Worm (Caenorhabditis elegans) whole organism, L4/young adult: ENCODE results near the gene F28F8.9.

Source experiments
- W03F9.2 ChIP-seq: fragments of 150-350 bp; optimal IDR thresholded peaks from 2 replicates; lab custom pipeline; 2014; ENCODE audit warnings: missing biosample characterization, missing genetic modification characterization
- dao-5 ChIP-seq: sonication (generic microtip); optimal IDR thresholded peaks from 2 replicates; lab custom pipeline; 2016; ENCODE audit warnings: missing genotype, missing genetic modification characterization, moderate library complexity, missing compliant biosample characterization
- him-1 ChIP-seq: sonication (generic microtip); optimal IDR thresholded peaks from 2 replicates; lab custom pipeline; 2016; ENCODE audit warnings: missing genotype, missing genetic modification reagents, missing genetic modification characterization, missing compliant biosample characterization

Gene F28F8.9

DNA sequence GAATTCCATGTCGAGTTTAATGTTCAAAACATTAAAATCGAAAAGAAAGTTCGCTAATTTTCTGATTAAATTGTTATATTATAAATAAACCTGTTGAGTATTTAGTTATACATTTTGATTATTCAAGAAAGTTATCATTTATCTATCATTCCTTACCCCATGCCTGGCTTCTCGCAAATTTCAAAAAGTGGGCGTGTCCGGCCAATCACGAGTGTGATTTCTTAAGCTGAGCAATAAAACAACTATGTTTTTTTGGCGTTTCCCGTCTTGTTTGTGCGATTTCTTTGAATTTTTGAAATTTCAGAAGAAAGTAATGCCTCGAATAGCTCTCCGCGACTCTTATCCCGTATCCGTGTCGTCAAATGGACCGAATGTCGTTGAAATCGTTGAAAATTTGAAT is 5.9 kb downstream of the F28F8.9 start, which contains the start of gene fbxa-94:
TSS of gene fbxa-94 (plus strand) at position 301 of the 400 bp plus-strand sequence.
- TF ChIP-seq dao-5 (tag; lab: Kevin White, UChicago): no peak
- no peak for TF ChIP-seq W03F9.2
- no peak for TF ChIP-seq him-1 (tag; lab: Kevin White, UChicago)

DNA sequence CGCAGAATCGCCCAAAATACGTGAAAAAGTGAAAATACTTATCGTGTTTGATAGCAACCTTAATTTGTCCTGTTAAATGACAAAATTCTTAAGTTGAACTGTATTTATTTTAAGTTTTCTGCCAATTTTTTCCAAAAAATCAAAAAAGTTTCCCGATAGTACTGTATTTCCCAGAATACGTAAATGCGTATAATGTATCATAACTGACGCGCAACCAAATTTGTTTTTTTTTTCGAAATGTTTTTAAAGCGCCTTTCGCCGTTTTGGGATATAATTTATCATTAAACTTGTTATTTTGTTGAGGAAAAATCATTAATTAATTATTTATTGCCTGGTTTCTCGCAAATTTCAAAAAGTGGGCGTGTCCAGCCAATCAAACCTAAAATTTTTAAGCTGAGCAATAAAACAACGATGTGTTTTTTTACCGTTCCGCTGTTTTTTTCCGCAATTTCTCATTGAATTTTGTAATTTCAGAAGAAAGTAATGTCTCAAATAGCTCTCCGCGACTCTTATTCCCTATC is 7.4 kb downstream of the F28F8.9 start, which contains the start of gene fbxa-95:
TSS of gene fbxa-95 (plus strand) at position 471 of the 521 bp plus-strand sequence.
- TF ChIP-seq him-1 (tag; lab: Kevin White, UChicago) (no peak), W03F9.2 (no peak), dao-5 (tag; lab: Kevin White, UChicago) (no peak)

DNA sequence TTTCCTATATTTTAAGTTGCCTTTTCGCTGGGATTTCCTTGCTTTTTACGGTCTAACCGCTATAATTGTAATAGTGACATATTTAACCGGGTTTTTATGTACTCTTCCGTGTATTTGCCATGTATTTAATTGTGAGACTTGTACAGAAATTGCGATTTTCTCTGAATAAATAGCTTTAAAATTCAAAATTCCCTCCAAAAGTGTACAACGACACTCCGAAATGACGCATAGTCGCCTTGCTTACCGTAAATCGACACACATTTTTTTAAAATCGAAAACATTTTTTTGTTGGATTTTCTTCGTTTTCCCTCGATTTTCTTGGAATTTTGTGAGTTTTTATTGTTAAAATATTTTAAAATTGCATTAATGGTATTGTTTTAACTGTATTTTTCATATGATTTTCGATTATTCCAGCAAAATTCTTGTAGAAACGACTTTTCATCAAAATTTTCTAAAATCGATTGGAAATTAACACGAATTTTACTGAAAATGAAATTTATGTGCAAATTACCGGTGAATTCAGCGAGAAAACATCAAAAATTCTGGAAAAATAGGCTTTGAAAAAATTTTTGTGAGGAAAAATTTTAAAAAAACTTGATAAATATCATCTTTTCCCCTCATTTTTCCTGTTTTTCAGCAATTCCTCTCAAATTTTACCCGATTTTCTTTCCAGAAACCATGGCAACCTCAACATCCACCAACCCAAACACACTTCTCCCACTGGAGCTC is 8.6 kb downstream of the F28F8.9 start, which contains the start of gene lsm-5:
TSS of gene lsm-5 (plus strand) at position 679 of the 729 bp plus-strand sequence.
- TF ChIP-seq W03F9.2: no peak
- TF ChIP-seq dao-5 (tag; lab: Kevin White, UChicago): no peak
- TF ChIP-seq him-1 (tag; lab: Kevin White, UChicago): no peak

DNA sequence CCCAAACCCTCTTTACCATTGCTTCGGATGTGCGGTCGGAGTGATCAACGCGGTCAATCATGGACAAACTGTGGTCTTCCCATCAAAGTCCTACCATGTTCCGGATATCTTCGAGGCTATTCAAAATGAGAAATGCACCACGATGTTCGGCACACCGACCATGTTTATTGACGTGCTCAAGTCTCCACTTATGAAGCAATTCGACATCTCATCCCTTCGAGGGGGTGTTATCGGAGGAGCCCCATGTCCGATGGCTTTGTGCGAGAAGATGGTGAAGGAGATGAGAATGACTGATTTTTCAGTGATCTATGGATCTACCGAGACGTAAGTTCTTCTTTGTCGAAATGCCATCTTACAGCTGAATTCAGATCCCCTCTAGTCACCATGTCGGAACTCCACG is 10.1 kb downstream of the F28F8.9 start:
- TF ChIP-seq W03F9.2 (no peak), him-1 (tag; lab: Kevin White, UChicago) (no peak), dao-5 (tag; lab: Kevin White, UChicago) (no peak)

DNA sequence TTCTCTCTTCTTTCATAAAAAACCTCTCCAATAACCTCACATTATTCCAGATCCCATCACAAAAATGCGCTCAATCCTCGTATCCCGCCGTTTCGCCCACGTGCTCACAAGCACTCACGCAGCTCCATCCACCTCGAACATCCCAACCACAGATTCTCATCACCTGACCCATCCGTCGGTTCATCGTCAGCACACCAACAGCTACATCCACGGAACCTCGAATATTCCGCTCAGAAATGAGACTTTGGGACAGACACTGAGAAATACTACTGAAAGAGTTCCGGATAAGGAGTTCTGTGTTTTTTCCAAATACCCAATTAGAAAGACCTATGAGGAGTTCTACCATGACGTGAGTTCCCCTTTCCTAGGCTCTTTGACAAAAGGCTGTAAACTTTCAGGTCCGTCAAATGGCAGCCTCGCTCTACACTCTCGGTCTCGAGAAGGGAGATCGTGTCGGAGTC is 11.1 kb downstream of the F28F8.9 start, which contains the start of gene acs-2:
TSS of gene acs-2 (plus strand) at position 51 of the 461 bp plus-strand sequence.
- TF ChIP-seq W03F9.2 (no peak), dao-5 (tag; lab: Kevin White, UChicago) (no peak), him-1 (tag; lab: Kevin White, UChicago) (no peak)

DNA sequence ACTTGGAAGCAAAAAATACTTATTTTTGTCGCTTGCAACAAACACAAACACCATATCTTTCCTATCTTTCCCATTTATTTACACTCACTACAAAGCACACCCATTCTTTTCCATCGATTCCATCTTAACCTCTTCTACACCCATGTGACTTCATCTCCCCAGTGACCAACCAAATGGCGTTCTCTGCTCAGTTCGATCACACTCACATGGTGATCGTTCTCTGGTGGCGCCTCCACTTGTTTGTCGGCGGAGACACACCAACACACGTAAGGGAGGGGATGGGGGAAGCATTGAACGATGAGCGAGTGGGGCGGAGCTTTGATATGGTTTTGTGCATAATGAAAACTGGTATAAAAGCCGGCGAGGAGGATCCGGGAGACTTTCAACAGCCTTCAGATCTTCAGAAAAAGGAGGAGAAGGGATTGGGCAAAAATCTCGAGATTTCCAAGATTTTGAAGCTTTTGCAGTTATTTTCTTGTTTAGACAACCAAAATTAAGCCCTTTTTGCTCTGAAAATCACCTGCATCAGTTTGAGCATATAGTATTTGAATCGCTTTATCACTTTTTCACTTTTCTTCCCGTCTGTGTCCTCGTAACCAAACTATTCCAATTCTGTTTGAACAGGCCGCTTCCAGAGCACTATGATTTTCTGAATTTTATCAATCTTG is 11.8 kb downstream of the F28F8.9 start:
- TF ChIP-seq W03F9.2 (no peak), dao-5 (tag; lab: Kevin White, UChicago) (no peak), him-1 (tag; lab: Kevin White, UChicago) (peak; percentile 22)

DNA sequence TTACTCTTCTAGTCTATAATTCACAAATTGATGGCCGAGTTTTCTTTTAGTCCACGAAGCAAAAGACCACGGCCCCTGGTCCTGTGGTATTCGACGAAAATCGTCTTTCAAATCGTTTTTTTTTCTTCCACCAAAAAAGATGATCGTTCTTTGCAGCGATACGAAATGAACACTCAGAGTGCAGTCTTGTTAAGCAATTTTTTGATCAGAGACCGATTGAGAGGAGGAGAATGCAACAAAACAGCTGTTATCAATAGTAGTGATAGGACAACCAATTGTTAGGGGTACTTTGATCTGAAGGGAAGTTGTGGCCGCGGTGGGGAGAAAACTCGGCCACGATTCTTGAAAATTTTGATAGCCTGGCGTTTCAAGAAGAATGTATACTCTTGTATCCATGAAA is 14.5 kb downstream of the F28F8.9 start:
- TF ChIP-seq dao-5 (tag; lab: Kevin White, UChicago): no peak
- no peak for TF ChIP-seq him-1 (tag; lab: Kevin White, UChicago)
- TF ChIP-seq W03F9.2: no peak

DNA sequence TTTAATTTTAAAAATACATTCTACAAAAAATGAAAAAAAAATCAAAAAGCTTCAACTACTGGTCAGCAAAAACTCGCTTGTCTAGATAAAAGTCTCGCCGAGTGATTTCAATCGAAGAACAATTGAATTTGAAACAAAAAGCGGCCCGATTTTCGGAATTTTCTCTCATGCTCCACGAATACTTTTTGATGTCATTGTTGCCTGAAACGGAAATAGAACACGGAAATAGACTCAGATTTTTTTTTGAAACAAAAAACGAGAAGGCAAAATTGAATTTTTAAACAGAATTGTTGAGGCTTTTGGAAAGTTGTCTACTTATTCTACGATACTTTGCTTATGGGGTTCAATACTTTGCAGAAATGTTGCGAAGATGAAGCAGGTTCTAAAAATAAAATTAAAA is 15.0 kb downstream of the F28F8.9 start:
- TF ChIP-seq W03F9.2: no peak
- no peak for TF ChIP-seq him-1 (tag; lab: Kevin White, UChicago)
- no peak for TF ChIP-seq dao-5 (tag; lab: Kevin White, UChicago)

DNA sequence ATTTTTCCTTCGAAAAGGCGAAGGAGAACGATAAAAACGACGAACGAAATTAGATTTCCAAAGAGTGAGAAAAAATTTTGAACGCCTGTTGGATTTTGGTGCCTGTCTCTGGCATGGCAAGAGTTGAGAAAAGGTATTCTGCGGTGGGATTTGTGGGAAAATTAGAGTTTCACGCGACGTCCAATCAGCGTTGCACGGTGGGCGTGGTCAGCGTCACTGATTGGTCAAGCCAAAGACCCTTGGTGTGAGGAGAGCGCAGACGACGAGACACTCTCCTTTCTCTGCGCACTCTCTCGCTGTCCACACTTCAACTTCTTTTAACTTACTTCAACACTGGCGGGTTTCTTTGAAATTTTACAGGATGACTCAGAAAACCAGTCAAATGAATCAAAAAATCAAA is 15.9 kb downstream of the F28F8.9 start:
- TF ChIP-seq W03F9.2 (no peak), dao-5 (tag; lab: Kevin White, UChicago) (no peak), him-1 (tag; lab: Kevin White, UChicago) (no peak)

DNA sequence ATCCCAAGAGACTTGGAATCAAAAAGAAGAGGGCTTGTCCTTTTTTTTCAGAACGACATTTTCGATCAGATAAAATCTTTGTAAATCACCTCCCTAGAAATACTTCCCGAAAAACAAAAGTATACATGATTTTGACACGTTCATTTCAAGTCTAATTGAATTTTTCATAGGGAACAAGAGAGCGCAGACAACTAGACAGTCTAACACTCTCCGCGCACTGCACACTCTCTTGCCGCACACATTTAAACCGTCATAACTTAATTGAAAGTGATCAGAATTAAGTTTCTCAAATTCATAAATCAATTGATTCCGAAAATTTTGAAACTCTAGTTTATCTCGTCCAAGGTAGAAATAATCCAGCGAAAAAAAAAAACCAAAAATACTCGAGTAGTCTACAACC is 18.7 kb downstream of the F28F8.9 start:
- no peak for TF ChIP-seq dao-5 (tag; lab: Kevin White, UChicago)
- no peak for TF ChIP-seq W03F9.2
- no peak for TF ChIP-seq him-1 (tag; lab: Kevin White, UChicago)

DNA sequence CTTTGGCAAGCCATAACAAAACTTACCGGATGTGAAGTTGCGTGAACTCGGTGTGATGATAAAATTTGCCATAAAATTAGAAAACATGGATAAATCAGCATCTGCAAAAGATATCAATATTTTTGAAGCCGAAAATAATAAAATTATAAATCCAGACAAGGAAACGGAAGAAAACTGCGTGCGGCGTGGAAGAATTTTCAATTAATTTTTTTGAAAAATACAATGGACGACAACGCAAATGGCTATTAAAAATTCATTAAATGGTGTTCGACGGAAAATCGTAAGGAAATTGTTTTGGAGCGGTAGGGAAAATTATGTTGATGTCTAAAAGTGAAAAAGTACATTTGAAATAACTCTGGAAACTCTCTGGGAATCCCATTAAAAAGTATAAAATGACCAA is 19.4 kb downstream of the F28F8.9 start, which contains the start of gene acr-18:
TSS of gene acr-18 (minus strand) at position 101 of the 400 bp plus-strand sequence.
- TF ChIP-seq him-1 (tag; lab: Kevin White, UChicago) (no peak), W03F9.2 (no peak), dao-5 (tag; lab: Kevin White, UChicago) (no peak)

DNA sequence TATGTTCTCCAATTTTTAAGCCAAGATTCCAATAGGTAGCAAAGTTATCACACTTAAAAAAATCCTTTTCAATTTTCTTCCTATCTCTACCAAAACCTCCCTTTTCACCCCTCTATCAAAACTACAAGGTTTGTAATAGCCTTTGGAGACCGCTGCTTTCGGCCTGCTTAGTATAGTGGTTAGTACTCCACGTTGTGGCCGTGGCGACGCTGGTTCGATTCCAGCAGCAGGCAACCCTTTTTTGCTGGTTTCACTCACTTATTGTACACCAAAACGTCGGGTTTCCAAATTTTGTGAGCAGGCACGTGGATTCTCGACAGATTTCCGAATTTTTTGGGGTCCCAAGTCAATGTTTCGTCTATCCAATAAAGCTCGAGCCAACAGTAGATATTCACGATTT is 24.6 kb downstream of the F28F8.9 start:
- TF ChIP-seq him-1 (tag; lab: Kevin White, UChicago) (no peak), dao-5 (tag; lab: Kevin White, UChicago) (no peak), W03F9.2 (no peak)

DNA sequence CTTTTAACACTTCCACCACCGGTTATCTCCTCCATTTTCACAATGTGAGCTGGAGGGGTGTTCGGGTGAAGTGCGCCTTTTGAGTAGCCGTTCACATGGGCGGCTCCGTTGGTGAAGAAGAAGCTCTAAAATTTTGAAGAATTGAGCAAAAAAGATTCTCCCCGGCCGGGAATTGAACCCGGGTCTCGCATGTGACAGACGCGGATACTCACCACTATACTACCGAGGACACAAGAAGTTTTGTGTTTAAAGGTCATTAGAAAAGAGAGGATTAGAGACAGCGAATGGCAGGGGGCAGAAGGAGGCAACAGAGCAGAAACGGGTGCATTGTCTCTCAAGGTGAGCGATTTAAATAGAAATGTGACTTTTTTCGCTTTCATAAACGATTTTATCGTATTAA is 26.8 kb downstream of the F28F8.9 start:
- TF ChIP-seq W03F9.2: no peak
- TF ChIP-seq him-1 (tag; lab: Kevin White, UChicago): peak; percentile 37
- TF ChIP-seq dao-5 (tag; lab: Kevin White, UChicago): no peak

DNA sequence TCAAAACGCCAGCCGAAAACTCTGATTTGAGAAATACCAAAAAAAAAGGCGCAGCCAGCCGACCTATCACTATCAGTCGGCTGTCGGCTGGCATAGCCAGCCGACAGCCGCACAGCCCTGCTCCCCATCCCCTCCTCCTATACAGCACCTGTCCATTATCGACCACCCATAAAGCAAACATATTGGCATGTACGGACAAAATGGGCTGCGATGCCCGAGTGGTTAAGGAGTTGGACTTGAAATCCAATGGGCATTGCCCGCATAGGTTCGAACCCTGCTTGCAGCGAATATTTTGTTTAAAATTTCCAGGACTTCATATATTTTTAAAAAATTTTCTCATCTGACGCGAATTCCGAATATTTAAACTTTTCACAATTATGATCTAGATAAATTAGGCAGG is 28.1 kb downstream of the F28F8.9 start:
- TF ChIP-seq dao-5 (tag; lab: Kevin White, UChicago): no peak
